Worm (Caenorhabditis elegans) whole organism, late embryonic: Measurements from ENCODE around the gene ccg-1.

Source experiments
- nhr-11 ChIP-seq: fragments of 150-350 bp; optimal IDR thresholded peaks from 2 replicates; lab custom pipeline; 2014; ENCODE audit warnings: missing biosample characterization, missing genetic modification characterization
- nhr-232 ChIP-seq: sonication (generic microtip); optimal IDR thresholded peaks from 2 replicates; lab custom pipeline; 2016; ENCODE audit warnings: missing genetic modification characterization, missing compliant biosample characterization
- ref-2 ChIP-seq: sonication (generic microtip); optimal IDR thresholded peaks from 2 replicates; lab custom pipeline; 2016; ENCODE audit warnings: missing genetic modification characterization, missing compliant biosample characterization
- unc-86 ChIP-seq: sonication (generic microtip); optimal IDR thresholded peaks from 2 replicates; lab custom pipeline; 2016; ENCODE audit warnings: missing genetic modification characterization, missing compliant biosample characterization

DNA sequence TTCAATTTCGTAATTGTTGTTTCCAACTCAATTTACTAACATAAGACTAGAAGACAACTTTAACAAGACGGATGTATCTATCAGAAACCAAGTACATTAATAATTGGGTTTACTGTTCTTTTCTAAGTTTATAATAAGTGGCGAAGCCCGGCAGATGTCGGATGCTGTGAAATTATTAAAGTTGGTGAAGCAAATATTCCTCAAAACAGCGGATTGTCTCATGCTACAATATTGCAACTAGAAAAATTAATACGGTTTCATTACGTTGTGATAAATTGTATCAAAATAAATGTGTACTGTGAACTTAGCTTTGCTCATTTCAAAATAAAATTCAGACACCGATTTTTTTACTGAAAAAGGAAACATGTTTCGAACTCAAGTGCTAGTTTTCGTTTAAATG, 8.0 kb upstream of the ccg-1 start:
- TF ChIP-seq ref-2 (tag; lab: Kevin White, UChicago) (no peak), unc-86 (tag; lab: Kevin White, UChicago) (no peak), nhr-11 (no peak), nhr-232 (no peak)
